Fruit fly (Drosophila melanogaster) ovary, adult (tissue): ENCODE data around the gene Irbp.

ENCODE experiments used
- CG17801 ChIP-seq: fragments of 200-800 bp; optimal IDR thresholded peaks from 2 replicates; lab custom pipeline; 2019; ENCODE audit warnings: missing biosample characterization, mild to moderate bottlenecking, missing genetic modification characterization, moderate library complexity; ENCODE audit not compliant: partially characterized antibody

Irbp gene

dm6 chr3R:11409667-11410137 is at the start of gene Irbp, which contains the start of gene mgr:
Gene Irbp, plus strand, starts transcription at chr3R:11410047.
Gene mgr, minus strand, starts transcription at chr3R:11409875.
- peak; percentile 97 for TF ChIP-seq CG17801 (GFP tag; lab: Kevin White, UChicago)

- no peak for TF ChIP-seq CG17801 (GFP tag; lab: Kevin White, UChicago)
Measured at dm6 chr3R:11361906-11362305, 47.9 kb upstream of the Irbp start.

DNA sequence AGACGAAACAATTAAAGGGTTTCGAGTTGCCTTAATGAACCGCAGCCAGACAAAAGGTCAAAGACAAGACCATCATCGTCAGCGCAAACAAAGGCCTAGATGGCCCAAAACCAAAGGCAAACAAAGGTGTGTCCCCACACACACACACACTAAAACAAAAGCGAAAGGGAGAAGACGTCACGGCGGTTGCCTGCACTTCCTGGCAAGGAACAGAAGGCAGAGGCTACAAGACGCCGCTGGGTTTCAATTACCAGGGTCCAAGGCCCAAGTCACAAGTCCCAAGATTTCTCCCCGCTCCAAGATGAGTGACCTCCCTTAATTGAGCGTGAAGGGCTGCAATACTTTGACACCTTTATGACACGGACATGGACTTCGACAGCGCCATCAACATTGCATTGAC is 46.3 kb upstream of the Irbp start:
- no peak for TF ChIP-seq CG17801 (GFP tag; lab: Kevin White, UChicago)

DNA sequence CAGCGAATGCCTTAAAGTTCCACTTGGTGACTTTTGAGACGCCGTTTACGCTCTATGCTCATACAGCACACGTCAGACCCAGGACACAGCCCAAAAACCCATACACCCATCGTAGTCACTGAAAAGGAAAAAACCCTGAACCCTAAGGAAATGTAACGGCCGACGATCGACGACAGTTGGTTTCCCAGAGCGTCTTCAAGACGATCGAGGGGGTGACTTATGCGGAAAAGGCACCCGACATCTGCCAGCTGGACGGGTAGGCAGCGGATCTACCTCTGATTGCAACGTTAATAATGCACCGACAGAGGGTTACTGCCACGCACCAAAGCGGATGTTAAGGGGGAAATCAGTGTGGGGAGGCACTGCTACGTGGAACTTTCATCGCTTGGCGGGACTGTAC is 43.5 kb upstream of the Irbp start:
- no peak for TF ChIP-seq CG17801 (GFP tag; lab: Kevin White, UChicago)

dm6 chr3R:11368766-11369165 is 41.1 kb upstream of the Irbp start:
- TF ChIP-seq CG17801 (GFP tag; lab: Kevin White, UChicago) = no peak

dm6 chr3R:11370333-11370732 is 39.5 kb upstream of the Irbp start:
- TF ChIP-seq CG17801 (GFP tag; lab: Kevin White, UChicago) = no peak

dm6 chr3R:11370805-11371204 is 39.0 kb upstream of the Irbp start:
- no peak for TF ChIP-seq CG17801 (GFP tag; lab: Kevin White, UChicago)

dm6 chr3R:11372053-11373016 is 37.5 kb upstream of the Irbp start:
- no peak for TF ChIP-seq CG17801 (GFP tag; lab: Kevin White, UChicago)

DNA sequence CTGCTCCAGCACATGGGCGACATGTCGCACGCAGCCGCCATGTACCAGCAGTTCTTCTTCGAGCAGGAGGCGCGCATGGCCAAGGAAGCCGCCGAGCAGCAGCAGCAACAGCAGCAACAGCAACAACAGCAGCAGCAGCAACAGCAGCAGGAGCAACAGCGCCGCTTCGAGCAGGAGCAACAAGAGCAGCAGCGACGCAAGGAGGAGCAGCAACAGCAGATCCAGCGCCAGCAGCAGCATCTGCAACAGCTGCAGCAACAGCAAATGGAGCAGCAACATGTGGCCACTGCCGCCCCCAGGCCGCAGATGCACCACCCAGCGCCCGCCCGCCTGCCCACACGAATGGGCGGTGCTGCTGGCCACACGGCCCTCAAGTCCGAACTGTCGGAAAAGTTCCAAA is 34.7 kb upstream of the Irbp start:
- TF ChIP-seq CG17801 (GFP tag; lab: Kevin White, UChicago) = no peak

dm6 chr3R:11378564-11379112 is 31.2 kb upstream of the Irbp start:
- no peak for TF ChIP-seq CG17801 (GFP tag; lab: Kevin White, UChicago)

DNA sequence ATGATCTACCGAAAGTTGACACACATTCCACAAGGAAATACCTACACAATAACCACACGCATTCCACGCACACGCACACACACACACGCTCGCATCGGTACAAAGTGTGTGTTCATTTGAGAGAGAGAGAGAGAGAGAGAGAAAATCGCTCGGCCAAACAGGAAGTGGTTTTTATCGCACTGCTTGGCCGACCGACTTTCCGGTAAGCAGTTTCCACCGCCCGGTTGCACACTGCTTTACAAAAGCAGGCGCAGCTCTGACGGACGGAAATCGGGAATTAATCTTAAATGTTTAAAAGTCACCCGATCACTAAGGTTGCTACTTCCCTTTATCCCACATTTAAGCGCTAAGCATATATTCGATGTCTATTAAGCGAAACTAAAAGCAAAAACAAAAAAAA is 17.0 kb upstream of the Irbp start:
- no peak for TF ChIP-seq CG17801 (GFP tag; lab: Kevin White, UChicago)

- no peak for TF ChIP-seq CG17801 (GFP tag; lab: Kevin White, UChicago)
Measured at dm6 chr3R:11393896-11394295, 16.0 kb upstream of the Irbp start.

dm6 chr3R:11395541-11395940 is 14.3 kb upstream of the Irbp start:
- TF ChIP-seq CG17801 (GFP tag; lab: Kevin White, UChicago) = no peak

dm6 chr3R:11402894-11403293 is 7.0 kb upstream of the Irbp start:
- no peak for TF ChIP-seq CG17801 (GFP tag; lab: Kevin White, UChicago)

DNA sequence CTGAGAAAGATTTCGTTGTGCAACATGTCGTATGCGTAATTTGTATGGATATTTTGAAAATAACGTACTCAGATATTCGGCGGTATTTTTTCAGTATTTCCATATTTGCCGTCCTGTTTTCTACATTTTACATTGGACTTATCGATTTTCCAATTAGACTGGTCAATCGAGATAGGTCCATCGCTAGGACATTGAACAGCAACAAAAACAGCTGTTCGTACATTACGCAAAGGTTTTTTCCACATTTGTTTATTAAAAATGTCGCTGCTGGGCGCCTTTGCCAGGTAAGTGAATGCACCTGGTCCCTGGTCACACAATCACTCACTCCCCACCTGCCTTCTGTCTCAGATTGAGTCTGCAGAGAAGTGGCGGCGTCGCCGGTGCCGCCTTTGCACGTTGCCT is 2.1 kb upstream of the Irbp start, which contains the start of gene mRpL40:
Gene mRpL40, plus strand, starts transcription at position 186 of the 402 bp plus-strand sequence.
- TF ChIP-seq CG17801 (GFP tag; lab: Kevin White, UChicago) = no peak

dm6 chr3R:11412371-11412770 is 2.5 kb downstream of the Irbp start, which contains the start of gene Ipo9:
Gene Ipo9, plus strand, starts transcription at chr3R:11412522.
- no peak for TF ChIP-seq CG17801 (GFP tag; lab: Kevin White, UChicago)
